Worm (Caenorhabditis elegans) whole organism, midembryonic: ENCODE results near the gene tam-1.

Source experiments
- T22C8.4 ChIP-seq: fragments of 200-800 bp; sonication (Bioruptor generic); IDR thresholded peaks from 2 replicates; pipeline ENCODE4 v1.3.6; 2022; ENCODE audit warnings: missing genetic modification characterization, missing compliant biosample characterization
- cog-1 ChIP-seq: sonication (generic microtip); optimal IDR thresholded peaks from 2 replicates; lab custom pipeline; 2016; ENCODE audit warnings: missing genetic modification characterization, missing compliant biosample characterization
- flt-1 ChIP-seq: fragments of 200-800 bp; sonication (Bioruptor generic); IDR thresholded peaks from 2 replicates; pipeline ENCODE4 v1.3.6; 2022; ENCODE audit warnings: missing genetic modification characterization, missing compliant biosample characterization
- klf-2 ChIP-seq: fragments of 200-800 bp; sonication (Bioruptor generic); conservative IDR thresholded peaks from 2 replicates; pipeline ENCODE4 v1.3.6; 2022; ENCODE audit warnings: missing genetic modification reagents, missing genetic modification characterization, missing compliant biosample characterization
- med-1 ChIP-seq: sonication (generic microtip); optimal IDR thresholded peaks from 2 replicates; lab custom pipeline; 2017; ENCODE audit warnings: missing genetic modification characterization, mild to moderate bottlenecking, missing compliant biosample characterization, antibody characterized with exemption, missing genetic modification reagents; ENCODE audit not compliant: insufficient read depth
- ref-1 ChIP-seq: fragments of 200-800 bp; sonication (Bioruptor generic); conservative IDR thresholded peaks from 2 replicates; pipeline ENCODE4 v1.3.6; 2022; ENCODE audit warnings: missing genetic modification reagents, missing genetic modification characterization, missing compliant biosample characterization
- tab-1 ChIP-seq: fragments of 200-800 bp; sonication (Bioruptor generic); IDR thresholded peaks from 2 replicates; pipeline ENCODE4 v1.3.6; 2022; ENCODE audit warnings: missing genetic modification characterization, missing compliant biosample characterization
- ztf-23 ChIP-seq: fragments of 200-800 bp; sonication (Bioruptor generic); IDR thresholded peaks from 2 replicates; pipeline ENCODE4 v1.3.6; 2022; ENCODE audit warnings: missing genetic modification reagents, missing genetic modification characterization, missing compliant biosample characterization
- ztf-29 ChIP-seq: fragments of 200-800 bp; sonication (Bioruptor generic); IDR thresholded peaks from 2 replicates; pipeline ENCODE4 v1.3.6; 2022; ENCODE audit warnings: missing genetic modification reagents, missing genetic modification characterization, missing compliant biosample characterization

- TF ChIP-seq klf-2 (GFP tag; lab: Robert Waterston, UW) (no peak), flt-1 (GFP tag; lab: Robert Waterston, UW) (no peak), med-1 (GFP tag; lab: Kevin White, UChicago) (no peak), ztf-29 (GFP tag; lab: Robert Waterston, UW) (no peak), ref-1 (no peak), tab-1 (GFP tag; lab: Robert Waterston, UW) (no peak), T22C8.4 (GFP tag; lab: Robert Waterston, UW) (no peak), ztf-23 (GFP tag; lab: Robert Waterston, UW) (no peak), cog-1 (tag; lab: Kevin White, UChicago) (no peak)
Measured at ce11 chrV:5000406-5000805, 37.5 kb upstream of the tam-1 start, which contains the start of gene ugt-7.
